Fruit fly (Drosophila melanogaster): Measurements from ENCODE around the gene Reph.

dm6 chr2L:3813255-3813875 lies 10.0 kb downstream of the Reph start, which contains the start of gene CG3407:
- TF ChIP-seq caup (GFP tag; optimal IDR thresholded peaks at IDR 0.05; ENCODE audit: severe bottlenecking) (no peak), HHEX (GFP tag; optimal IDR thresholded peaks at IDR 0.05) (no peak), ara (GFP tag; IDR thresholded peaks at IDR 0.05) (no peak), CG3281 (GFP tag; optimal IDR thresholded peaks at IDR 0.05) (no peak), CG5245 (GFP tag; optimal IDR thresholded peaks at IDR 0.05) (no peak), CoRest (tag; optimal IDR thresholded peaks at IDR 0.05) (peak; percentile 41), dmrt99B (tag; optimal IDR thresholded peaks at IDR 0.05) (no peak), CG10366 (GFP tag; IDR thresholded peaks at IDR 0.05) (no peak), Awh (GFP tag; IDR thresholded peaks at IDR 0.05) (no peak), E2f1 (GFP tag; IDR thresholded peaks at IDR 0.05) (no peak), HLH3B (GFP tag; IDR thresholded peaks at IDR 0.05) (peak; percentile 36; the same call in 1 of the 2 replicates), Antp (GFP tag; optimal IDR thresholded peaks at IDR 0.05) (peak; percentile 38)
